Worm (Caenorhabditis elegans) whole organism, late embryonic: ENCODE results near the gene dao-6.

Experiments
- C08G9.2 ChIP-seq: sonication (generic microtip); optimal IDR thresholded peaks from 2 replicates; lab custom pipeline; 2016; ENCODE audit warnings: mild to moderate bottlenecking, missing genetic modification characterization, moderate library complexity, missing compliant biosample characterization
- C38D4.7 ChIP-seq: fragments of 200-800 bp; sonication (Bioruptor generic); optimal IDR thresholded peaks from 2 replicates; lab custom pipeline; 2018; ENCODE audit warnings: mild to moderate bottlenecking, missing genetic modification characterization, moderate library complexity, missing compliant biosample characterization
- F13H6.1 ChIP-seq: sonication (generic microtip); optimal IDR thresholded peaks from 2 replicates; lab custom pipeline; 2016; ENCODE audit warnings: missing genetic modification characterization, missing compliant biosample characterization
- K02D7.2 ChIP-seq: sonication (generic microtip); optimal IDR thresholded peaks from 2 replicates; lab custom pipeline; 2017; ENCODE audit warnings: mild to moderate bottlenecking, missing genetic modification characterization, missing compliant biosample characterization
- K09A11.1 ChIP-seq: sonication (generic microtip); optimal IDR thresholded peaks from 2 replicates; lab custom pipeline; 2017; ENCODE audit warnings: antibody characterized with exemption, mild to moderate bottlenecking, missing genetic modification characterization, missing compliant biosample characterization; ENCODE audit not compliant: insufficient read depth
- ceh-24 ChIP-seq: sonication (generic microtip); optimal IDR thresholded peaks from 2 replicates; lab custom pipeline; 2016; ENCODE audit warnings: mild to moderate bottlenecking, missing genetic modification characterization, missing compliant biosample characterization
- ceh-31 ChIP-seq: sonication (generic microtip); optimal IDR thresholded peaks from 2 replicates; lab custom pipeline; 2016; ENCODE audit warnings: missing genetic modification characterization, missing compliant biosample characterization
- ceh-34 ChIP-seq: sonication (generic microtip); optimal IDR thresholded peaks from 2 replicates; lab custom pipeline; 2016; ENCODE audit warnings: mild to moderate bottlenecking, missing genetic modification characterization, missing compliant biosample characterization
- ceh-45 ChIP-seq: fragments of 200-800 bp; sonication (Bioruptor generic); IDR thresholded peaks from 2 replicates; pipeline ENCODE4 v1.3.6; 2022; ENCODE audit warnings: missing genetic modification reagents, missing genetic modification characterization, missing compliant biosample characterization
- ceh-6 ChIP-seq: fragments of 200-800 bp; sonication (Bioruptor generic); optimal IDR thresholded peaks from 2 replicates; lab custom pipeline; 2018; ENCODE audit warnings: mild to moderate bottlenecking, missing genetic modification characterization, missing compliant biosample characterization
- dmd-4 ChIP-seq: sonication (generic microtip); optimal IDR thresholded peaks from 2 replicates; lab custom pipeline; 2016; ENCODE audit warnings: borderline replicate concordance, missing genetic modification characterization, missing compliant biosample characterization
- dve-1 ChIP-seq: sonication (generic microtip); optimal IDR thresholded peaks from 2 replicates; lab custom pipeline; 2017; ENCODE audit warnings: antibody characterized with exemption, mild to moderate bottlenecking, missing genetic modification characterization, missing compliant biosample characterization
- elt-2 ChIP-seq: sonication (generic microtip); optimal IDR thresholded peaks from 2 replicates; lab custom pipeline; 2016; ENCODE audit warnings: missing genetic modification reagents, missing genetic modification characterization, missing compliant biosample characterization
- ets-4 ChIP-seq: sonication (generic microtip); optimal IDR thresholded peaks from 2 replicates; lab custom pipeline; 2016; ENCODE audit warnings: missing genetic modification characterization, missing compliant biosample characterization
- fkh-6 ChIP-seq: sonication (generic microtip); optimal IDR thresholded peaks from 2 replicates; lab custom pipeline; 2016; ENCODE audit warnings: missing genetic modification characterization, missing compliant biosample characterization
- gmeb-2 ChIP-seq: sonication (generic microtip); optimal IDR thresholded peaks from 2 replicates; lab custom pipeline; 2016; ENCODE audit warnings: missing genetic modification characterization, inconsistent platforms, missing compliant biosample characterization
- hlh-13 ChIP-seq: fragments of 200-800 bp; sonication (Bioruptor generic); optimal IDR thresholded peaks from 2 replicates; lab custom pipeline; 2018; ENCODE audit warnings: mild to moderate bottlenecking, missing genetic modification characterization, missing compliant biosample characterization
- hlh-15 ChIP-seq: sonication (generic microtip); optimal IDR thresholded peaks from 2 replicates; lab custom pipeline; 2016; ENCODE audit warnings: missing genetic modification characterization, missing compliant biosample characterization
- hlh-8 ChIP-seq: sonication (generic microtip); optimal IDR thresholded peaks from 2 replicates; lab custom pipeline; 2016; ENCODE audit warnings: missing genotype, missing genetic modification characterization, missing compliant biosample characterization
- lim-6 ChIP-seq: sonication (generic microtip); optimal IDR thresholded peaks from 2 replicates; lab custom pipeline; 2016; ENCODE audit warnings: missing genetic modification characterization, missing compliant biosample characterization
- nhr-11 ChIP-seq: fragments of 150-350 bp; optimal IDR thresholded peaks from 2 replicates; lab custom pipeline; 2014; ENCODE audit warnings: missing biosample characterization, missing genetic modification characterization
- nhr-232 ChIP-seq: sonication (generic microtip); optimal IDR thresholded peaks from 2 replicates; lab custom pipeline; 2016; ENCODE audit warnings: missing genetic modification characterization, missing compliant biosample characterization
- npax-4 ChIP-seq: sonication (generic microtip); optimal IDR thresholded peaks from 2 replicates; lab custom pipeline; 2016; ENCODE audit warnings: missing genetic modification characterization, missing compliant biosample characterization
- pag-3 ChIP-seq: sonication (generic microtip); optimal IDR thresholded peaks from 2 replicates; lab custom pipeline; 2016; ENCODE audit warnings: missing compliant biosample characterization, missing genetic modification characterization, borderline replicate concordance
- pat-9 ChIP-seq: fragments of 200-800 bp; sonication (Bioruptor generic); optimal IDR thresholded peaks from 2 replicates; lab custom pipeline; 2018; ENCODE audit warnings: mild to moderate bottlenecking, missing genetic modification characterization, moderate library complexity, missing compliant biosample characterization
- pax-1 ChIP-seq: fragments of 150-350 bp; optimal IDR thresholded peaks from 2 replicates; lab custom pipeline; 2014; ENCODE audit warnings: missing biosample characterization, missing genetic modification characterization
- pha-2 ChIP-seq: sonication (generic microtip); optimal IDR thresholded peaks from 2 replicates; lab custom pipeline; 2017; ENCODE audit warnings: mild to moderate bottlenecking, missing genetic modification characterization, missing compliant biosample characterization
- pha-4 ChIP-seq: fragments of 150-350 bp; optimal IDR thresholded peaks from 2 replicates; lab custom pipeline; 2018; ENCODE audit warnings: missing biosample characterization, missing genetic modification reagents, missing genetic modification characterization
- pqm-1 ChIP-seq: sonication (generic microtip); optimal IDR thresholded peaks from 2 replicates; lab custom pipeline; 2016; ENCODE audit warnings: missing genetic modification characterization, missing compliant biosample characterization
- rnt-1 ChIP-seq: sonication (generic microtip); optimal IDR thresholded peaks from 2 replicates; lab custom pipeline; 2016; ENCODE audit warnings: missing genetic modification characterization, missing compliant biosample characterization
- sox-2 ChIP-seq: fragments of 200-800 bp; sonication (Bioruptor generic); IDR thresholded peaks from 2 replicates; pipeline ENCODE4 v1.3.6; 2022; ENCODE audit warnings: missing genetic modification reagents, missing genetic modification characterization, missing compliant biosample characterization
- sox-4 ChIP-seq: sonication (generic microtip); optimal IDR thresholded peaks from 2 replicates; lab custom pipeline; 2017; ENCODE audit warnings: mild to moderate bottlenecking, missing genetic modification characterization, inconsistent platforms, missing compliant biosample characterization
- syd-9 ChIP-seq: sonication (generic microtip); optimal IDR thresholded peaks from 2 replicates; lab custom pipeline; 2016; ENCODE audit warnings: mild to moderate bottlenecking, missing genetic modification characterization, moderate library complexity, missing compliant biosample characterization
- tbx-2 ChIP-seq: sonication (generic microtip); optimal IDR thresholded peaks from 2 replicates; lab custom pipeline; 2016; ENCODE audit warnings: missing genetic modification characterization, missing compliant biosample characterization
- tbx-7 ChIP-seq: sonication (generic microtip); optimal IDR thresholded peaks from 2 replicates; lab custom pipeline; 2016; ENCODE audit warnings: missing genotype, missing genetic modification characterization, missing compliant biosample characterization
- ttx-3 ChIP-seq: sonication (generic microtip); optimal IDR thresholded peaks from 2 replicates; lab custom pipeline; 2016; ENCODE audit warnings: missing genetic modification reagents, missing genetic modification characterization, missing compliant biosample characterization
- unc-3 ChIP-seq, 2 experiments: fragments of 200-800 bp in 1 of 2; sonication (Bioruptor generic) in 1 of 2; sonication (generic microtip) in 1 of 2; conservative IDR thresholded peaks in 1 of 2; optimal IDR thresholded peaks in 1 of 2; 2 replicates each; pipeline versions ENCODE4 v1.3.6 to Lab custom; 2016 to 2022; ENCODE audit warnings: missing compliant biosample characterization in 2 of 2, missing genetic modification characterization in 2 of 2, missing genetic modification reagents in 1 of 2
- unc-55 ChIP-seq: sonication (generic microtip); optimal IDR thresholded peaks from 2 replicates; lab custom pipeline; 2017; ENCODE audit warnings: missing biosample characterization, missing genetic modification reagents, missing genetic modification characterization
- zip-5 ChIP-seq: sonication (generic microtip); optimal IDR thresholded peaks from 2 replicates; lab custom pipeline; 2016; ENCODE audit warnings: missing genetic modification characterization, missing compliant biosample characterization
- ztf-16 ChIP-seq: sonication (generic microtip); optimal IDR thresholded peaks from 2 replicates; lab custom pipeline; 2017; ENCODE audit warnings: missing genetic modification characterization, missing compliant biosample characterization

dao-6 gene

ce11 chrIII:9779080-9779479 lies 43.1 kb upstream of the dao-6 start:
- TF ChIP-seq pqm-1 (tag; lab: Kevin White, UChicago) (no peak), ztf-16 (tag; lab: Kevin White, UChicago) (no peak), gmeb-2 (tag; lab: Kevin White, UChicago) (no peak), zip-5 (no peak), nhr-11 (tag; lab: Kevin White, UChicago) (no peak), pha-2 (tag; lab: Kevin White, UChicago) (no peak), K09A11.1 (tag; lab: Kevin White, UChicago) (no peak), ceh-6 (GFP tag; lab: Kevin White, UChicago) (no peak), hlh-13 (GFP tag; lab: Kevin White, UChicago) (no peak), tbx-7 (tag; lab: Kevin White, UChicago) (no peak)
- TF ChIP-seq, all 69 proteins: peak for 0

ce11 chrIII:9776323-9776722 lies 40.3 kb upstream of the dao-6 start, which contains the start of gene usp-46:
Gene usp-46, plus strand, starts transcription at chrIII:9776623.
- TF ChIP-seq ceh-31 (tag; lab: Kevin White, UChicago) (peak; percentile 16), ceh-34 (tag; lab: Kevin White, UChicago) (no peak), pax-1 (tag; lab: Kevin White, UChicago) (peak; percentile 43), K02D7.2 (tag; lab: Kevin White, UChicago) (no peak), hlh-13 (GFP tag; lab: Kevin White, UChicago) (no peak), npax-4 (tag; lab: Kevin White, UChicago) (no peak), ceh-45 (GFP tag; lab: Robert Waterston, UW) (no peak)

- TF ChIP-seq syd-9 (tag; lab: Kevin White, UChicago) (no peak), pat-9 (tag; lab: Kevin White, UChicago) (no peak), hlh-15 (no peak), nhr-11 (tag; lab: Kevin White, UChicago) (no peak), unc-3 (GFP tag; conservative IDR thresholded peaks at IDR 0.05; lab: Robert Waterston, UW) (no peak), unc-3 (tag; optimal IDR thresholded peaks at IDR 0.05; lab: Kevin White, UChicago) (no peak), pax-1 (tag; lab: Kevin White, UChicago) (no peak), ztf-16 (tag; lab: Kevin White, UChicago) (no peak), C08G9.2 (no peak), lim-6 (tag; lab: Kevin White, UChicago) (no peak), ceh-24 (tag; lab: Kevin White, UChicago) (no peak), ttx-3 (tag; lab: Kevin White, UChicago) (no peak), fkh-6 (no peak), ets-4 (tag; lab: Kevin White, UChicago) (no peak), C38D4.7 (GFP tag; lab: Kevin White, UChicago) (no peak), unc-55 (GFP tag; lab: Kevin White, UChicago) (no peak), rnt-1 (tag; lab: Kevin White, UChicago) (no peak), pha-4 (tag; lab: Kevin White, UChicago) (no peak), ceh-45 (GFP tag; lab: Robert Waterston, UW) (no peak), pha-2 (tag; lab: Kevin White, UChicago) (no peak)
Measured at ce11 chrIII:9775916-9776315, 39.9 kb upstream of the dao-6 start.

DNA sequence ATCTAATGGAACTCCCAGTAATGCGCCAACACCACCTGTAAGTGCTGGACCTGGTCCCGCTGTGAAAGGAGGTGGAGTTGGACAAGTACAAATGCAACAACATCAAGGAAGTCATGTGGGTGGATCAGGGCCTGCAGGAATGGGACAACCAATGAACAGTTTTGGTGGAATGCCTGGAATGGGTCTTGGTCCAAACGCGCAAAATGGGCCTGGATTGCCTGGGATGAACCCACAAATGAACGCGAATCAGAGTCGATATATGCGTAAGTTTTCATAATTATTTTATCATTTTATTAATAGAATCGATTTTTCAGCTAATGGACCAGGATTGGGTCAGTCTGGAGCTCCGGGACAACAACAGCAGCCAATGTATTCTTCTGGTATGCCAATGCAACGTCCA lies 36.4 kb upstream of the dao-6 start:
- no peak for TF ChIP-seq tbx-7 (tag; lab: Kevin White, UChicago)
- no peak for TF ChIP-seq hlh-8 (tag; lab: Kevin White, UChicago)
- TF ChIP-seq tbx-2 (tag; lab: Kevin White, UChicago), result no peak
- TF ChIP-seq sox-4 (tag; lab: Kevin White, UChicago), result no peak

DNA sequence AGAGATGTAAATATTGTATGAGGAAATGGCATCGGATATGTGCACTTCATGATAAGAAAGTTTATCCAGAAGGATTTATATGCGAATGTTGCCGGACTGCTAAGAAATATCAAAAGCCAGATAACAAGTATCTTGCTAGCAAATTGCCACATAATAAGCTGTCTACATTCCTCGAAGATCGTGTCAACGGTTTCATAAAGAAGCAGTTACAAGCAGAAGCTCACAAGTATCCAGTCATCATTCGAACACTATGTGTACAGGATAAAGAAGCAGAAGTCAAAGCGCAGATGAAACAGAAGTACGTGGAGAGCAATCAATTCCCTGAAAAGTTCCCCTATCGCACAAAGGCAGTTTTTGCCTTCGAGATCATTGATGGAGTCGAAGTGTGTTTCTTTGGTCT lies 34.6 kb upstream of the dao-6 start:
- TF ChIP-seq K09A11.1 (tag; lab: Kevin White, UChicago) (no peak), pha-2 (tag; lab: Kevin White, UChicago) (no peak), dve-1 (no peak), dmd-4 (no peak), ceh-31 (tag; lab: Kevin White, UChicago) (no peak), sox-2 (GFP tag; lab: Robert Waterston, UW) (no peak), pag-3 (tag; lab: Kevin White, UChicago) (no peak), nhr-11 (tag; lab: Kevin White, UChicago) (no peak), pqm-1 (tag; lab: Kevin White, UChicago) (no peak), tbx-2 (tag; lab: Kevin White, UChicago) (no peak), nhr-232 (tag; lab: Kevin White, UChicago) (no peak), ceh-45 (GFP tag; lab: Robert Waterston, UW) (no peak), fkh-6 (no peak), F13H6.1 (tag; lab: Kevin White, UChicago) (no peak), ceh-24 (tag; lab: Kevin White, UChicago) (no peak), hlh-15 (no peak), elt-2 (tag; lab: Kevin White, UChicago) (no peak)
